Worm (Caenorhabditis elegans): ENCODE measurements around the gene bud-13.

bud-13 gene

ce11 chrIII:9004658-9005057 lies 37.1 kb upstream of the bud-13 start:
- TF ChIP-seq nhr-129 (tag; optimal IDR thresholded peaks at IDR 0.05) = no peak
- no peak for TF ChIP-seq lin-13 (GFP tag; optimal IDR thresholded peaks at IDR 0.05)
- TF ChIP-seq unc-55 (GFP tag; optimal IDR thresholded peaks at IDR 0.05) = no peak
- TF ChIP-seq nhr-12 (tag; optimal IDR thresholded peaks at IDR 0.05) = no peak
- TF ChIP-seq mdl-1 (tag; optimal IDR thresholded peaks at IDR 0.05) = no peak
- TF ChIP-seq ZK546.5 (tag; optimal IDR thresholded peaks at IDR 0.05) = no peak
- no peak for TF ChIP-seq crh-2 (tag; optimal IDR thresholded peaks at IDR 0.05)
- TF ChIP-seq unc-39 (tag; optimal IDR thresholded peaks at IDR 0.05) = no peak
- no peak for TF ChIP-seq R02D3.7 (tag; optimal IDR thresholded peaks at IDR 0.05)
- no peak for TF ChIP-seq C34F6.9 (tag; optimal IDR thresholded peaks at IDR 0.05)
- no peak for TF ChIP-seq zag-1 (tag; optimal IDR thresholded peaks at IDR 0.05)
- TF ChIP-seq elt-1 (tag; optimal IDR thresholded peaks at IDR 0.05) = no peak
- no peak for TF ChIP-seq lin-11 (tag; optimal IDR thresholded peaks at IDR 0.05)

- TF ChIP-seq egl-27 (tag; optimal IDR thresholded peaks at IDR 0.05) (no peak), lin-11 (tag; optimal IDR thresholded peaks at IDR 0.05) (no peak), peb-1 (tag; optimal IDR thresholded peaks at IDR 0.05) (no peak), ztf-4 (tag; optimal IDR thresholded peaks at IDR 0.05) (no peak), elt-3 (tag; optimal IDR thresholded peaks at IDR 0.05) (no peak), ZK546.5 (tag; optimal IDR thresholded peaks at IDR 0.05) (no peak), nhr-23 (tag; optimal IDR thresholded peaks at IDR 0.05) (no peak), blmp-1 (tag; optimal IDR thresholded peaks at IDR 0.05; ENCODE audit: insufficient read depth) (no peak), mab-5 (tag; optimal IDR thresholded peaks at IDR 0.05) (no peak), dmd-4 (tag; optimal IDR thresholded peaks at IDR 0.05) (no peak), aly-2 (tag; optimal IDR thresholded peaks at IDR 0.05) (no peak), nhr-129 (tag; optimal IDR thresholded peaks at IDR 0.05) (no peak), mdl-1 (tag; optimal IDR thresholded peaks at IDR 0.05) (no peak), skn-1 (tag; optimal IDR thresholded peaks at IDR 0.05) (no peak), zag-1 (tag; optimal IDR thresholded peaks at IDR 0.05) (no peak), lin-39 (tag; optimal IDR thresholded peaks at IDR 0.05) (no peak)
Observed at ce11 chrIII:9002545-9002944, 35.0 kb upstream of the bud-13 start, which contains the start of the genes F59B2.15 and zif-1. F59B2.15 (minus strand) TSS chrIII:9002645. zif-1 (plus strand) TSS chrIII:9002779.

DNA sequence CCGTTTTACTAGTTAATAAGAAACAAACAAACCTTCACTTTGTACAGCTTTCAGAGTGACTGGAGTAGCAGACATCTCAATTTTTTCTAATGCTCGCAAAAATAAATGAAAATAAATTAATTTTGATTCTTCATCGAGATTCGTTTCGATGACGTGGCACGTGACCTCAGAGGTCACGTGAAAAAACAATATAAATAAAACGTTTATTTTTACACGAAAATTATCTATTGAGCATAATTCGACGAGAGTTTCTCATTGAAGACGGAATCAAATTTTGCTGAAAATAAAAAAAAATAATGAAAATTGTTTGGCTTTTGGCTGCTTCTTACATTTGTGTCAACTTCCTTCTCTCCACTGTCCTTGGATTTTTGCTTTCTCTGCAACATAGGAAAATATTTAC lies 34.4 kb upstream of the bud-13 start, which contains the start of gene rpn-6.2:
TSS of gene rpn-6.2 (minus strand) at position 101 of the 400 bp plus-strand sequence.
- TF ChIP-seq lin-13 (GFP tag; optimal IDR thresholded peaks at IDR 0.05) = no peak
- TF ChIP-seq gmeb-1 (tag; optimal IDR thresholded peaks at IDR 0.05) = no peak
- no peak for TF ChIP-seq crh-2 (tag; optimal IDR thresholded peaks at IDR 0.05)
- TF ChIP-seq egl-27 (tag; optimal IDR thresholded peaks at IDR 0.05) = no peak
- TF ChIP-seq blmp-1 (tag; optimal IDR thresholded peaks at IDR 0.05; ENCODE audit: insufficient read depth) = no peak
- TF ChIP-seq ztf-4 (tag; optimal IDR thresholded peaks at IDR 0.05) = no peak
- TF ChIP-seq lsy-2 (tag; optimal IDR thresholded peaks at IDR 0.05) = no peak
- no peak for TF ChIP-seq mab-5 (tag; optimal IDR thresholded peaks at IDR 0.05)
- TF ChIP-seq aly-2 (tag; optimal IDR thresholded peaks at IDR 0.05) = no peak
- no peak for TF ChIP-seq ama-1 (optimal IDR thresholded peaks at IDR 0.05)
- TF ChIP-seq snpc-4 (tag; optimal IDR thresholded peaks at IDR 0.05) = no peak
- no peak for TF ChIP-seq dmd-4 (tag; optimal IDR thresholded peaks at IDR 0.05)
- no peak for TF ChIP-seq nhr-21 (tag; optimal IDR thresholded peaks at IDR 0.05)

ce11 chrIII:9001491-9001890 lies 34.0 kb upstream of the bud-13 start:
- TF ChIP-seq ztf-1 (GFP tag; conservative IDR thresholded peaks at IDR 0.05) (no peak), sma-3 (GFP tag; optimal IDR thresholded peaks at IDR 0.05) (no peak), lsy-2 (tag; optimal IDR thresholded peaks at IDR 0.05) (no peak), unc-62 (GFP tag; optimal IDR thresholded peaks at IDR 0.05) (no peak), elt-1 (tag; optimal IDR thresholded peaks at IDR 0.05) (no peak)

- TF ChIP-seq snpc-4 (tag; optimal IDR thresholded peaks at IDR 0.05) (no peak), C34F6.9 (tag; optimal IDR thresholded peaks at IDR 0.05) (no peak), nhr-237 (tag; optimal IDR thresholded peaks at IDR 0.05) (no peak), Y55F3AM.14 (GFP tag; optimal IDR thresholded peaks at IDR 0.05) (no peak), dmd-4 (tag; optimal IDR thresholded peaks at IDR 0.05) (no peak), lin-39 (tag; optimal IDR thresholded peaks at IDR 0.05) (no peak), crh-2 (tag; optimal IDR thresholded peaks at IDR 0.05) (no peak), aly-2 (tag; optimal IDR thresholded peaks at IDR 0.05) (no peak), lsy-2 (tag; optimal IDR thresholded peaks at IDR 0.05) (no peak), ceh-16 (tag; optimal IDR thresholded peaks at IDR 0.05) (no peak), nhr-21 (tag; optimal IDR thresholded peaks at IDR 0.05) (no peak), elt-3 (tag; optimal IDR thresholded peaks at IDR 0.05) (no peak), skn-1 (tag; optimal IDR thresholded peaks at IDR 0.05) (no peak), sma-3 (GFP tag; optimal IDR thresholded peaks at IDR 0.05) (no peak), lin-11 (tag; optimal IDR thresholded peaks at IDR 0.05) (no peak), egl-27 (tag; optimal IDR thresholded peaks at IDR 0.05) (no peak), elt-1 (tag; optimal IDR thresholded peaks at IDR 0.05) (no peak)
Observed at ce11 chrIII:8999508-8999907, 32.0 kb upstream of the bud-13 start, which contains the start of gene F59B2.3. F59B2.3 (minus strand) TSS chrIII:8999766.

Measured in whole organism, L2 larva.